In the genomic region with DNA sequence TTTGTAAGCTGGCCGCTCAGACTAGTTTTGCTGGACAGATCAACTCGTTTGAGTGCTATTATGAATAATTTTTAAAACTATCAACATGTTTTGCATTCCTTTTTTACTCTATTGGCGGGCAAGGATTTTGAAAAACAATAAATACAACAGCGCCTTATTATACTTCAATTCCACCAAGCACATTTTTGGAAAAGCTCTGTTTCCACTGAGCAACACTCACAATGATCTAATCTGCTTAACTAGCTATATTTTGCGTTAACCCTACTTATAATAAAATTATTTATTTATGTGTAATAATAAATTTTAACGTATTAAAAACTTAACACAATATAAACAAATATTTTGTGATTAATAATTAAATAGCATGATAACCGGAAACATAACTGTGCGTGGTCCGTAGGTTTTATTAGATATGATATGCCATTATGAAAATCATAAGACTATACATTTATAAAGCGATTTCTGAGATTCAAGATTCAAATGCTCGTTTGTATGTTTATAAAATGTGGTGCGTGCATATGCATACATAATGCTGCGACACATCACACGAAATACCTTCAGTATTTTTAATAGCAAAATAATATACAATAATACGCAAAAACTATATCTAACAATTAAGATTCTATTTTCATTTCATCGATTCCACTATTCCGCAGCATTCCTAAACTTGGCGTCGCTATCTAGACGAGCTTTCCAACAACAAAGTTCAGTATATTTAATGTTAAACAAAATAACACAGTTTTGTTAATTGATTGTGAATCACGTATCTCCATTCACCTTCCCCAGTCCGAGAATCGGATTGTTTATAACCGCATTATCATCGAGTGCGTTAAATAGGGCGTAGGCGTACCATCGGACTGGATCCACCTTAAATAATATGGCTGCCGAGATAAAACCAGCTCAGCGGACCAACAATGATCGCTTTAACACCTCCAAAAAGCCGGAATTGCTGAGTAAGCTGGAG, we compare ENCODE assay signal across 2 fruit fly cellular contexts.
TF ChIP-seq lines count a peak whose summit lies in the region.

A gene (minus strand): TSS at position 138 of the 964 bp plus-strand sequence.
A gene (plus strand): TSS at position 649 of the 964 bp plus-strand sequence.

TF ChIP-seq in whole organism, adult, 20 proteins besides CTCF, POLR2A, EP300 and RAD21 (continued from another document):
- TF ChIP-seq CG5204 (GFP tag; optimal IDR thresholded peaks at IDR 0.05; lab: Kevin White, UChicago) (no peak), CG12768 (GFP tag; optimal IDR thresholded peaks at IDR 0.05; lab: Kevin White, UChicago) (no peak), CG11617 (GFP tag; optimal IDR thresholded peaks at IDR 0.05; lab: Kevin White, UChicago) (no peak), kay (GFP tag; lab: Kevin White, UChicago; ENCODE audit: borderline replicate concordance) (peak; percentile 68)

TF ChIP-seq in whole organism, embryonic, 481 proteins besides CTCF, POLR2A, EP300 and RAD21 (continued from another document):
- no peak for TF ChIP-seq NC2α (GFP tag; optimal IDR thresholded peaks at IDR 0.05; lab: Kevin White, UChicago)
- peak; percentile 31 for TF ChIP-seq CG18262 (tag; optimal IDR thresholded peaks at IDR 0.05; lab: Kevin White, UChicago)
- peak; percentile 4 for TF ChIP-seq trem (tag; optimal IDR thresholded peaks at IDR 0.05; lab: Kevin White, UChicago)
- peak; percentile 56; the same call in 1 of the 3 replicates for TF ChIP-seq CG17361 (GFP tag; IDR thresholded peaks at IDR 0.05; lab: Robert Waterston, UW)
- no peak for TF ChIP-seq Bdp1 (GFP tag; optimal IDR thresholded peaks at IDR 0.05; lab: Kevin White, UChicago)
- TF ChIP-seq zfh2 (GFP tag; optimal IDR thresholded peaks at IDR 0.05; lab: Kevin White, UChicago) = no peak
- TF ChIP-seq lola (GFP tag; optimal IDR thresholded peaks at IDR 0.05; lab: Kevin White, UChicago) = peak in 2 of 3 experiments; percentile 14 to 94
- TF ChIP-seq CG12659 (GFP tag; optimal IDR thresholded peaks at IDR 0.05; lab: Kevin White, UChicago) = peak; percentile 36
- TF ChIP-seq CG14710 (tag; optimal IDR thresholded peaks at IDR 0.05; lab: Kevin White, UChicago) = peak; percentile 39
- no peak for TF ChIP-seq CG2129 (GFP tag; IDR thresholded peaks at IDR 0.05; lab: Robert Waterston, UW; ENCODE audit: partially characterized antibody)
- TF ChIP-seq CG10462 (GFP tag; optimal IDR thresholded peaks at IDR 0.05; lab: Kevin White, UChicago) = no peak
- no peak for TF ChIP-seq ewg (GFP tag; optimal IDR thresholded peaks at IDR 0.05; lab: Kevin White, UChicago)
- no peak for TF ChIP-seq bsh (GFP tag; optimal IDR thresholded peaks at IDR 0.05; lab: Kevin White, UChicago)
- TF ChIP-seq CG32532 (GFP tag; IDR thresholded peaks at IDR 0.05; lab: Robert Waterston, UW) = no peak
- no peak for TF ChIP-seq CG32767 (GFP tag; IDR thresholded peaks at IDR 0.05; lab: Robert Waterston, UW)
- no peak for TF ChIP-seq ro (GFP tag; IDR thresholded peaks at IDR 0.05; lab: Robert Waterston, UW)
- no peak for TF ChIP-seq CG3281 (GFP tag; optimal IDR thresholded peaks at IDR 0.05; lab: Kevin White, UChicago)
- no peak for TF ChIP-seq zfh1 (GFP tag; IDR thresholded peaks at IDR 0.05; lab: Robert Waterston, UW)
- no peak for TF ChIP-seq Mrtf (GFP tag; IDR thresholded peaks at IDR 0.05; lab: Robert Waterston, UW)
- TF ChIP-seq CG10654 (GFP tag; optimal IDR thresholded peaks at IDR 0.05; lab: Kevin White, UChicago) = no peak
- peak; percentile 28 for TF ChIP-seq CoRest (tag; optimal IDR thresholded peaks at IDR 0.05; lab: Kevin White, UChicago)
- peak; percentile 29 for TF ChIP-seq CG4617 (GFP tag; optimal IDR thresholded peaks at IDR 0.05; lab: Kevin White, UChicago; ENCODE audit: borderline replicate concordance)
- TF ChIP-seq dpn (GFP tag; optimal IDR thresholded peaks at IDR 0.05; lab: Kevin White, UChicago) = no peak
- no peak for TF ChIP-seq twi (tag; optimal IDR thresholded peaks at IDR 0.05; lab: Kevin White, UChicago)
- TF ChIP-seq otp (GFP tag; IDR thresholded peaks at IDR 0.05; lab: Robert Waterston, UW) = no peak
- TF ChIP-seq Dfd (GFP tag; optimal IDR thresholded peaks at IDR 0.05; lab: Kevin White, UChicago) = peak in 1 of 2 experiments; percentile 66
- peak; percentile 77 for TF ChIP-seq CG2116 (GFP tag; optimal IDR thresholded peaks at IDR 0.05; lab: Kevin White, UChicago)
- no peak for TF ChIP-seq CG6175 (GFP tag; IDR thresholded peaks at IDR 0.05; lab: Robert Waterston, UW)
- no peak for TF ChIP-seq amos (GFP tag; IDR thresholded peaks at IDR 0.05; lab: Robert Waterston, UW; ENCODE audit: partially characterized antibody)
- TF ChIP-seq GATAe (GFP tag; conservative IDR thresholded peaks at IDR 0.05; lab: Robert Waterston, UW) = no peak
- TF ChIP-seq stc (GFP tag; IDR thresholded peaks at IDR 0.05; lab: Robert Waterston, UW) = no peak
- TF ChIP-seq D19B (GFP tag; optimal IDR thresholded peaks at IDR 0.05; lab: Kevin White, UChicago) = no peak
- TF ChIP-seq CG17359 (tag; optimal IDR thresholded peaks at IDR 0.05; lab: Kevin White, UChicago) = no peak
- TF ChIP-seq CG11085 (GFP tag; IDR thresholded peaks at IDR 0.05; lab: Robert Waterston, UW) = no peak
- TF ChIP-seq nmo (GFP tag; optimal IDR thresholded peaks at IDR 0.05; lab: Kevin White, UChicago) = peak; percentile 29
- TF ChIP-seq CG31388 (GFP tag; optimal IDR thresholded peaks at IDR 0.05; lab: Kevin White, UChicago) = no peak
- peak; percentile 99 for TF ChIP-seq CG1603 (tag; optimal IDR thresholded peaks at IDR 0.05; lab: Kevin White, UChicago)
- TF ChIP-seq Med (GFP tag; lab: Kevin White, UChicago) = peak; percentile 65
- no peak for TF ChIP-seq mam (GFP tag; optimal IDR thresholded peaks at IDR 0.05; lab: Kevin White, UChicago)
- TF ChIP-seq z (GFP tag; IDR thresholded peaks at IDR 0.05; lab: Robert Waterston, UW) = no peak
- peak; percentile 47 for TF ChIP-seq Dref (GFP tag; IDR thresholded peaks at IDR 0.05; lab: Robert Waterston, UW)
- TF ChIP-seq Dp (GFP tag; optimal IDR thresholded peaks at IDR 0.05; lab: Kevin White, UChicago) = peak; percentile 73
- TF ChIP-seq C15 (GFP tag; IDR thresholded peaks at IDR 0.05; lab: Robert Waterston, UW) = no peak
- no peak for TF ChIP-seq ranshi (GFP tag; IDR thresholded peaks at IDR 0.05; lab: Robert Waterston, UW)
- no peak for TF ChIP-seq wor (GFP tag; IDR thresholded peaks at IDR 0.05; lab: Robert Waterston, UW)
- TF ChIP-seq Sox100B (GFP tag; optimal IDR thresholded peaks at IDR 0.05; lab: Kevin White, UChicago) = no peak
- 0 out of 2 replicates have a peak, but pooled peaks have one; percentile 28 for TF ChIP-seq Ptx1 (GFP tag; IDR thresholded peaks at IDR 0.05; lab: Robert Waterston, UW)
- TF ChIP-seq zen (tag; optimal IDR thresholded peaks at IDR 0.05; lab: Kevin White, UChicago) = peak; percentile 15
- TF ChIP-seq CG8924 (tag; optimal IDR thresholded peaks at IDR 0.05; lab: Kevin White, UChicago) = peak; percentile 10
- TF ChIP-seq H2.0 (GFP tag; IDR thresholded peaks at IDR 0.05; lab: Robert Waterston, UW) = no peak
- no peak; the same call in 1 of the 2 replicates for TF ChIP-seq sisA (GFP tag; IDR thresholded peaks at IDR 0.05; lab: Robert Waterston, UW)
- TF ChIP-seq row (GFP tag; IDR thresholded peaks at IDR 0.05; lab: Robert Waterston, UW) = peak; percentile 77
- TF ChIP-seq MBD-R2 (GFP tag; IDR thresholded peaks at IDR 0.05; lab: Robert Waterston, UW) = peak; percentile 40; the same call in 1 of the 2 replicates
- no peak for TF ChIP-seq chif (GFP tag; optimal IDR thresholded peaks at IDR 0.05; lab: Kevin White, UChicago)
- no peak for TF ChIP-seq rib (GFP tag; IDR thresholded peaks at IDR 0.05; lab: Robert Waterston, UW)
- no peak for TF ChIP-seq CG7839 (tag; optimal IDR thresholded peaks at IDR 0.05; lab: Kevin White, UChicago)
- TF ChIP-seq so (GFP tag; IDR thresholded peaks at IDR 0.05; lab: Robert Waterston, UW) = no peak
- no peak for TF ChIP-seq Hr51 (GFP tag; optimal IDR thresholded peaks at IDR 0.05; lab: Kevin White, UChicago)
- peak; percentile 39 for TF ChIP-seq phol (tag; optimal IDR thresholded peaks at IDR 0.05; lab: Kevin White, UChicago)
- TF ChIP-seq pzg (GFP tag; optimal IDR thresholded peaks at IDR 0.05; lab: Kevin White, UChicago) = peak; percentile 35
- no peak for TF ChIP-seq psq (GFP tag; optimal IDR thresholded peaks at IDR 0.05; lab: Kevin White, UChicago)
- TF ChIP-seq CG8089 (GFP tag; optimal IDR thresholded peaks at IDR 0.05; lab: Kevin White, UChicago) = no peak
- TF ChIP-seq Elba2 (GFP tag; optimal IDR thresholded peaks at IDR 0.05; lab: Kevin White, UChicago) = no peak
- no peak for TF ChIP-seq CG12942 (GFP tag; optimal IDR thresholded peaks at IDR 0.05; lab: Kevin White, UChicago)
- no peak for TF ChIP-seq CG4328 (GFP tag; optimal IDR thresholded peaks at IDR 0.05; lab: Kevin White, UChicago)
- TF ChIP-seq Ravus (GFP tag; IDR thresholded peaks at IDR 0.05; lab: Robert Waterston, UW) = no peak
- TF ChIP-seq fd64A (GFP tag; optimal IDR thresholded peaks at IDR 0.05; lab: Kevin White, UChicago) = no peak
- TF ChIP-seq CG10959 (GFP tag; IDR thresholded peaks at IDR 0.05; lab: Robert Waterston, UW) = no peak
- TF ChIP-seq Spps (tag; optimal IDR thresholded peaks at IDR 0.05; lab: Kevin White, UChicago) = no peak
- peak; percentile 89 for TF ChIP-seq CG1024 (GFP tag; IDR thresholded peaks at IDR 0.05; lab: Robert Waterston, UW)
- no peak for TF ChIP-seq CG7786 (GFP tag; optimal IDR thresholded peaks at IDR 0.05; lab: Kevin White, UChicago)
- TF ChIP-seq CG1529 (GFP tag; optimal IDR thresholded peaks at IDR 0.05; lab: Kevin White, UChicago) = no peak
- no peak for TF ChIP-seq CG9437 (GFP tag; optimal IDR thresholded peaks at IDR 0.05; lab: Kevin White, UChicago)
- TF ChIP-seq Tbp (GFP tag; optimal IDR thresholded peaks at IDR 0.05; lab: Kevin White, UChicago) = no peak
- TF ChIP-seq CG10431 (GFP tag; optimal IDR thresholded peaks at IDR 0.05; lab: Kevin White, UChicago) = no peak
- TF ChIP-seq Sry-β (GFP tag; optimal IDR thresholded peaks at IDR 0.05; lab: Kevin White, UChicago) = peak; percentile 36
- no peak for TF ChIP-seq HLHmδ (GFP tag; optimal IDR thresholded peaks at IDR 0.05; lab: Kevin White, UChicago)
- TF ChIP-seq hb (GFP tag; IDR thresholded peaks at IDR 0.05; lab: Robert Waterston, UW; ENCODE audit: partially characterized antibody) = no peak
- no peak for TF ChIP-seq croc (GFP tag; conservative IDR thresholded peaks at IDR 0.05; lab: Robert Waterston, UW)
- peak; percentile 19 for TF ChIP-seq YL-1 (GFP tag; optimal IDR thresholded peaks at IDR 0.05; lab: Kevin White, UChicago)
- peak; percentile 26 for TF ChIP-seq gfzf (GFP tag; optimal IDR thresholded peaks at IDR 0.05; lab: Kevin White, UChicago)
- TF ChIP-seq Abd-B (GFP tag; optimal IDR thresholded peaks at IDR 0.05; lab: Kevin White, UChicago) = peak; percentile 50
- peak; percentile 97 for TF ChIP-seq CG7357 (GFP tag; IDR thresholded peaks at IDR 0.05; lab: Robert Waterston, UW)
- TF ChIP-seq MESR4 (GFP tag; optimal IDR thresholded peaks at IDR 0.05; lab: Kevin White, UChicago) = peak; percentile 67
- TF ChIP-seq pan (optimal IDR thresholded peaks at IDR 0.05; lab: Kevin White, UChicago) = no peak
- no peak for TF ChIP-seq pan (GFP tag; optimal IDR thresholded peaks at IDR 0.05 in 1 of 2, IDR thresholded peaks at IDR 0.05 in 1 of 2)
- peak in 1 of 2 experiments; percentile 88 for TF ChIP-seq Eip74EF (GFP tag; optimal IDR thresholded peaks at IDR 0.05; lab: Kevin White, UChicago)
- TF ChIP-seq dmrt11E (tag; optimal IDR thresholded peaks at IDR 0.05; lab: Kevin White, UChicago) = peak; percentile 8
- 0 out of 2 replicates have a peak, but pooled peaks have one; percentile 22 for TF ChIP-seq slbo (GFP tag; IDR thresholded peaks at IDR 0.05; lab: Robert Waterston, UW)
- TF ChIP-seq E2f2 (GFP tag; IDR thresholded peaks at IDR 0.05; lab: Robert Waterston, UW) = peak; percentile 79
- no peak for TF ChIP-seq Sox102F (GFP tag; optimal IDR thresholded peaks at IDR 0.05; lab: Kevin White, UChicago)
- no peak for TF ChIP-seq CG11247 (GFP tag; IDR thresholded peaks at IDR 0.05; lab: Robert Waterston, UW)
- peak; percentile 2 for TF ChIP-seq nerfin-1 (tag; optimal IDR thresholded peaks at IDR 0.05; lab: Kevin White, UChicago)
- TF ChIP-seq sob (GFP tag; IDR thresholded peaks at IDR 0.05; lab: Robert Waterston, UW) = no peak
- TF ChIP-seq slou (GFP tag; optimal IDR thresholded peaks at IDR 0.05; lab: Kevin White, UChicago) = no peak
- TF ChIP-seq HLH54F (GFP tag; optimal IDR thresholded peaks at IDR 0.05; lab: Kevin White, UChicago) = no peak
- TF ChIP-seq CG31365 (tag; optimal IDR thresholded peaks at IDR 0.05; lab: Kevin White, UChicago) = no peak
- TF ChIP-seq CG12391 (tag; optimal IDR thresholded peaks at IDR 0.05; lab: Kevin White, UChicago) = peak; percentile 9
- no peak for TF ChIP-seq CG1647 (GFP tag; optimal IDR thresholded peaks at IDR 0.05; lab: Kevin White, UChicago)
- TF ChIP-seq Rfx (GFP tag; IDR thresholded peaks at IDR 0.05; lab: Robert Waterston, UW) = 0 out of 2 replicates have a peak, but pooled peaks have one; percentile 13
- TF ChIP-seq Six4 (GFP tag; optimal IDR thresholded peaks at IDR 0.05; lab: Kevin White, UChicago) = no peak
- peak; percentile 22 for TF ChIP-seq CG15514 (GFP tag; optimal IDR thresholded peaks at IDR 0.05; lab: Kevin White, UChicago)
- no peak for TF ChIP-seq CG15696 (tag; optimal IDR thresholded peaks at IDR 0.05; lab: Kevin White, UChicago)
- peak; percentile 92 for TF ChIP-seq CG17802 (tag; optimal IDR thresholded peaks at IDR 0.05; lab: Kevin White, UChicago)
- TF ChIP-seq odd (GFP tag; optimal IDR thresholded peaks at IDR 0.05; lab: Kevin White, UChicago) = no peak
- TF ChIP-seq CG14965 (GFP tag; optimal IDR thresholded peaks at IDR 0.05; lab: Kevin White, UChicago; ENCODE audit: borderline replicate concordance) = no peak
- peak; percentile 74 for TF ChIP-seq CG11723 (GFP tag; optimal IDR thresholded peaks at IDR 0.05; lab: Kevin White, UChicago)
- no peak for TF ChIP-seq CG9727 (GFP tag; optimal IDR thresholded peaks at IDR 0.05; lab: Kevin White, UChicago)
- TF ChIP-seq Ets97D (GFP tag; optimal IDR thresholded peaks at IDR 0.05; lab: Kevin White, UChicago) = no peak
- TF ChIP-seq CG3995 (GFP tag; optimal IDR thresholded peaks at IDR 0.05; lab: Kevin White, UChicago) = no peak
- TF ChIP-seq cg (GFP tag; optimal IDR thresholded peaks at IDR 0.05; lab: Kevin White, UChicago) = no peak
- TF ChIP-seq grn (GFP tag; optimal IDR thresholded peaks at IDR 0.05; lab: Kevin White, UChicago) = no peak
- no peak for TF ChIP-seq Mes4 (GFP tag; optimal IDR thresholded peaks at IDR 0.05; lab: Kevin White, UChicago)
- TF ChIP-seq CG17328 (GFP tag; IDR thresholded peaks at IDR 0.05; lab: Robert Waterston, UW) = no peak
- no peak for TF ChIP-seq ftz-f1 (GFP tag; optimal IDR thresholded peaks at IDR 0.05; lab: Kevin White, UChicago)
